Fruit fly (Drosophila melanogaster) whole organism, embryonic: ENCODE results near the gene CG46059.

Experiments
- CG30431 ChIP-seq: fragments of 200-800 bp; sonication (Bioruptor generic); optimal IDR thresholded peaks from 2 replicates; lab custom pipeline; 2017; ENCODE audit warnings: missing biosample characterization, missing genetic modification characterization
- insv ChIP-seq, 2 experiments: fragments of 200-800 bp; sonication (Bioruptor generic); optimal IDR thresholded peaks; 3 replicates each; lab custom pipeline; 2016 to 2018; ENCODE audit warnings: missing biosample characterization in 2 of 2, missing genetic modification characterization in 2 of 2

DNA sequence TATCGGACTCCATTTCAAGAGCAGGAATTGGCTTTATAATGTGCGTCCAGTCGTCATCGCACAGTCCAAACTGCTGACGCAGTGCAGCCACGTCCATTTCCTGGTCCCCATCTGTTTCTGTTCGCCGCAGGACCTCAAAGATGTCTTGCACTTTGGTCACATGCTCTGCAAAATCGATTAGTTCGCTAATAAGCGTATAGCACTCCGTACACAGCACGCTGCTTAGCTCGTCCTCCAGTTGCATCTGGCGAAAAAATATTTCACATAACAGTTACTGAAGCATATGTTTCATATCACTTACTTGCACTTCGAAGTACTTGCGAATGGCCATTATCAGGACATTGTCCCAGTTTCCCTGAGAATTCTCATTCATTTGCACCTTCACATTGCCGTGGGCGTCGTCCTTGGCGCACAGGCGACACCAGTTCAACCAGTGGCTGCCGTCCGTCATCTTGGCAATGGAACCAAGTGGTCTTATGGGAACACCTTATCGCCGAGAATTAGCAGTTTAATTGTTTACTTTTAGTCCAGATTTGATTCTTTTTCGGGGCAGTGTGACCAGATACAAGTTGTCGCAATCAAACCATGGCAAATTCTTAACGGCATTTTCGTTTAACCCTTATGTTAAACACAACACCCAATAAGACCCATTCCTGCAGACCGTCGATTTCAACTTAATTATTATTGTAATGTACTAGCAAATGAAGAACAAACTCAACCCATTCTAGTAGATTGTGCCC is 2.3 kb downstream of the CG46059 start, which contains the start of gene CG17568:
- TF ChIP-seq insv (GFP tag; optimal IDR thresholded peaks at IDR 0.05; lab: Kevin White, UChicago): peak in 1 of 2 experiments; percentile 91
- no peak for TF ChIP-seq CG30431 (GFP tag; lab: Kevin White, UChicago)
